Worm (Caenorhabditis elegans) whole organism, mixed stage, embryonic: ENCODE measurements around the gene magu-4.
A peak's percentile ranks its signal among the peaks of the same experiment; 100 is the strongest.

ENCODE experiments used
- blmp-1 ChIP-seq: fragments of 150-350 bp; optimal IDR thresholded peaks from 2 replicates; lab custom pipeline; 2014; ENCODE audit warnings: missing biosample characterization, missing genetic modification characterization
- ceh-39 ChIP-seq: fragments of 150-350 bp; optimal IDR thresholded peaks from 2 replicates; lab custom pipeline; 2014; ENCODE audit warnings: missing biosample characterization, missing genetic modification characterization
- ceh-43 ChIP-seq: fragments of 200-800 bp; sonication (Bioruptor generic); optimal IDR thresholded peaks from 2 replicates; lab custom pipeline; 2018; ENCODE audit warnings: mild to moderate bottlenecking, missing genetic modification characterization, moderate library complexity, missing compliant biosample characterization
- ceh-83 ChIP-seq: fragments of 200-800 bp; sonication (Bioruptor generic); optimal IDR thresholded peaks from 2 replicates; lab custom pipeline; 2018; ENCODE audit warnings: mild to moderate bottlenecking, missing genetic modification characterization, missing compliant biosample characterization
- ces-1 ChIP-seq: fragments of 150-350 bp; optimal IDR thresholded peaks from 2 replicates; lab custom pipeline; 2014; ENCODE audit warnings: missing biosample characterization, missing genetic modification reagents, missing genetic modification characterization
- elt-1 ChIP-seq: sonication (generic microtip); optimal IDR thresholded peaks from 2 replicates; lab custom pipeline; 2017; ENCODE audit warnings: missing genetic modification characterization, mild to moderate bottlenecking, missing compliant biosample characterization, antibody characterized with exemption, moderate library complexity, borderline replicate concordance; ENCODE audit not compliant: insufficient read depth
- elt-3 ChIP-seq: fragments of 150-350 bp; optimal IDR thresholded peaks from 2 replicates; lab custom pipeline; 2014; ENCODE audit warnings: missing biosample characterization, missing genetic modification characterization
- flh-1 ChIP-seq: fragments of 200-800 bp; sonication (Bioruptor generic); optimal IDR thresholded peaks from 2 replicates; lab custom pipeline; 2018; ENCODE audit warnings: mild to moderate bottlenecking, missing genetic modification characterization, moderate library complexity, missing compliant biosample characterization
- ham-2 ChIP-seq: fragments of 200-800 bp; sonication (Bioruptor generic); optimal IDR thresholded peaks from 2 replicates; lab custom pipeline; 2018; ENCODE audit warnings: mild to moderate bottlenecking, missing genetic modification characterization, missing compliant biosample characterization
- hlh-1 ChIP-seq: fragments of 150-350 bp; optimal IDR thresholded peaks from 2 replicates; lab custom pipeline; 2014; ENCODE audit warnings: missing biosample characterization, missing genetic modification reagents, missing genetic modification characterization
- lin-13 ChIP-seq: fragments of 150-350 bp; optimal IDR thresholded peaks from 2 replicates; lab custom pipeline; 2014; ENCODE audit warnings: missing biosample characterization, missing genetic modification characterization
- lsy-2 ChIP-seq: fragments of 150-350 bp; optimal IDR thresholded peaks from 2 replicates; lab custom pipeline; 2014; ENCODE audit warnings: missing biosample characterization, missing genetic modification characterization
- mab-5 ChIP-seq: fragments of 150-350 bp; optimal IDR thresholded peaks from 2 replicates; lab custom pipeline; 2014; ENCODE audit warnings: missing biosample characterization, missing genetic modification characterization
- mep-1 ChIP-seq: fragments of 150-350 bp; optimal IDR thresholded peaks from 2 replicates; lab custom pipeline; 2017; ENCODE audit warnings: missing biosample characterization, missing genetic modification reagents, missing genetic modification characterization, inconsistent platforms
- nhr-2 ChIP-seq: fragments of 150-350 bp; optimal IDR thresholded peaks from 2 replicates; lab custom pipeline; 2014; ENCODE audit warnings: missing biosample characterization, missing genetic modification characterization
- nhr-237 ChIP-seq: fragments of 150-350 bp; optimal IDR thresholded peaks from 2 replicates; lab custom pipeline; 2014; ENCODE audit warnings: missing biosample characterization, missing genetic modification characterization
- nhr-28 ChIP-seq: fragments of 150-350 bp; optimal IDR thresholded peaks from 2 replicates; lab custom pipeline; 2014; ENCODE audit warnings: missing biosample characterization, missing genetic modification characterization
- nhr-76 ChIP-seq: sonication (generic microtip); optimal IDR thresholded peaks from 2 replicates; lab custom pipeline; 2017; ENCODE audit warnings: missing biosample characterization, missing genetic modification characterization
- pha-4 ChIP-seq: fragments of 150-350 bp; optimal IDR thresholded peaks from 2 replicates; lab custom pipeline; 2018; ENCODE audit warnings: missing biosample characterization, missing genetic modification reagents, missing genetic modification characterization
- sem-2 ChIP-seq: fragments of 200-800 bp; sonication (Bioruptor generic); optimal IDR thresholded peaks from 2 replicates; lab custom pipeline; 2018; ENCODE audit warnings: mild to moderate bottlenecking, missing genetic modification characterization, missing compliant biosample characterization
- snpc-4 ChIP-seq: fragments of 150-350 bp; optimal IDR thresholded peaks from 2 replicates; lab custom pipeline; 2014; ENCODE audit warnings: missing biosample characterization, missing genetic modification characterization
- sptf-1 ChIP-seq: sonication (generic microtip); optimal IDR thresholded peaks from 2 replicates; lab custom pipeline; 2017; ENCODE audit warnings: mild to moderate bottlenecking, missing genetic modification characterization, moderate library complexity, missing compliant biosample characterization
- unc-39 ChIP-seq: fragments of 150-350 bp; optimal IDR thresholded peaks from 2 replicates; lab custom pipeline; 2014; ENCODE audit warnings: missing biosample characterization, missing genetic modification characterization
- unc-62 ChIP-seq: fragments of 150-350 bp; optimal IDR thresholded peaks from 2 replicates; lab custom pipeline; 2014; ENCODE audit warnings: missing biosample characterization, missing genetic modification reagents, missing genetic modification characterization
- zip-8 ChIP-seq: fragments of 150-350 bp; optimal IDR thresholded peaks from 2 replicates; lab custom pipeline; 2014; ENCODE audit warnings: missing biosample characterization, missing genetic modification characterization
- ztf-11 ChIP-seq: fragments of 150-350 bp; optimal IDR thresholded peaks from 2 replicates; lab custom pipeline; 2014; ENCODE audit warnings: missing biosample characterization, missing genetic modification characterization

magu-4 gene

DNA sequence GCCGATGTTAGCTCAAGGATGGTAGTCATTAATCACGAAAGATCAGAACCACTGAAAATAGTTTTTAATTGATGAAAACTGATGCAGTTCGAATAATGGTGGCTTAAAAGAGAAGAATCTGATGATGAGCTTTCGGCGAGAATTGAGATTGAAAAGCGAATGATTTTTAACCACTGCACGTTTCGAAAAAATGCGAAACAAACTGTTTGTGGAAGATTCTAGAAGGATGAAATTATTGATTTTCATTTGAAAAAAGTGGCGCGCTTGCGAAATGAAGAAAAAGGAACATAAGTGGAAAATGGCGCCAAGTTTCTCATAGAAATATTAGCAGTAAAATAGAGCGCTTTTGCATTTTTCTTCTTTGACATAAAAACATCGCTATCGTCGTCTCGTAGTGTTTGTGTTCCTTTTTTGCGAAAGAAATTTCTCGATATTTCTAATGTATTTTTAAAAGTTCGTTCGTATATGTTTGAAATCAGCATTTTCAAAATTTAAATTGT, 14.6 kb upstream of the magu-4 start, which contains the start of gene uba-1:
Gene uba-1 (minus strand): TSS at position 51 of the 500 bp plus-strand sequence.
- TF ChIP-seq nhr-237 (tag; lab: Kevin White, UChicago), result no peak
- TF ChIP-seq unc-39 (tag; lab: Kevin White, UChicago), result no peak
- TF ChIP-seq elt-3, result no peak
- TF ChIP-seq zip-8, result no peak

DNA sequence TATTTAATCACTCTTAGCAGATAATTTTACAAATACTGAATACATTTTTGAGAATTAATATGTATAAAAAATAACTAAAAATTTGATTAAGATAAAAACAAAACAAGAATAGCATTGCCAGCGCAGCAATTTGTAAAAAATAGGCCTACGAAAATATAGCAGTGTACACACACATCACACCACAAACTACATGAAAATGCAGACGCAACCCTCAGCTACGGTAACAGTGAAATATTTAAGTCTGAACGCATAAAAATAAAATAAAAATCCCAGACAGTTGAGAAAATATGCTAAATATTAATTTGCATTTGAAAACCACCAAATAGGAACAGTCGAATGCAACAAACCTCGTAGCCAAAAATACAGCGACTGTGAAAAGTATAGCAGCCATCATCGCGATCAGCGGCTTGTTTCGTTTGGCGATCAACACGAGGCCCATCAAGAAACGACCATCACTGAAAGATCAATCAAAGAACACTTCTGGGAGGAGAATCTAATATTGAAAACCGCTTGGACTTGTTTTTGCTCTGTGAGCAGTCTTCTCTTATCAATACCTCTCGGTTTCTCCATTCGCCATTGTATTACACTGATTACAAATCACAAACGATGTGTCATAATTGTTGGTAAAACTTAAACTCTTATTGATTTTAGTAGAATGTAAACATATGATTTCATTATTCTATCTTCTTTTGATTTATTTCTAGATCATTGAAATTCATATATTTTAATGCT, 10.9 kb upstream of the magu-4 start, which contains the start of gene pyp-1:
Gene pyp-1 (minus strand): TSS at position 439 of the 732 bp plus-strand sequence.
- TF ChIP-seq lin-13 (tag; lab: Kevin White, UChicago), result no peak
- peak; percentile 54 for TF ChIP-seq lsy-2 (tag; lab: Kevin White, UChicago)
- no peak for TF ChIP-seq nhr-237 (tag; lab: Kevin White, UChicago)

DNA sequence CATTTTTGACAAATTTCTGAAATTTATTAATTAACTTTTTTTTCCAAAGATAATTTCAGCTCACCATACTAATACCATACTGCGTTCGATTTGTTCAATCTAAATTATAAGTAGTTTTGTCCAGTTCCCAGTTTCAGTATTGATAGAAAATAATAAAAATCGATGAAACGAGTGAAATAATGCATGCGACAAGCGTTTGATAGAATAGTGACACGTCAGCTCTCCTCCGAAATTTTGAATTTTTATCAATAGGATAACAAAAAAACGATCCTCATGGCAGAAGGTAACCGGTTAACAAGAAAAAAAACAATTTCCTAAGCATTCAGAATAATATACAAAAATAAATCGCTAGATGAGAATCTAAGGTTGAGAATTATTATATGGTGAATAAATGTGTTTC, 7.8 kb upstream of the magu-4 start, which contains the start of gene C47E12.3:
Gene C47E12.3 (minus strand): TSS at position 101 of the 400 bp plus-strand sequence.
- TF ChIP-seq pha-4 (tag; lab: Kevin White, UChicago) (no peak), nhr-2 (tag; lab: Kevin White, UChicago) (no peak), mab-5 (tag; lab: Kevin White, UChicago) (no peak), lin-13 (tag; lab: Kevin White, UChicago) (no peak), snpc-4 (no peak), unc-62 (GFP tag; lab: Kevin White, UChicago) (no peak), hlh-1 (tag; lab: Kevin White, UChicago) (no peak), ceh-39 (tag; lab: Kevin White, UChicago) (no peak), flh-1 (GFP tag; lab: Kevin White, UChicago) (no peak)

DNA sequence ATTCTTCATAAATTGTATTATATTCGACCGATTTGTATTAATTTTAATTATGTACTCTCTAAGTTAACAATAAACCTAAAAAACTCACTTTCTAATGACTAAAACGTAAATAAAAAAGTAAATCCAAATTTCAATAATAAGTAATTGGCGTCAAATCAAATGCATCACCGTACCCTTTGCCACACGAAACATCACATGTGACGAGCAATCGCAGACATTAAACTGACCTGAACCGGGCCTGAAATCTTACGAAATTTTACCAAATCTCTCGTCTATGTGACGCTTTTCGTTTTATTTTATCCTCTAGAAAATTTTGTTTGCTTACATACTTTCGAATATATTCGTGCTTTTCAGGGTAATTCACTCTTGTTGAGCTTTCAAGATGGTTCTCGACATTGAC, 6.2 kb upstream of the magu-4 start, which contains the start of the genes C47E12.2 and sars-1:
Gene C47E12.2 (minus strand): TSS at position 131 of the 400 bp plus-strand sequence.
Gene sars-1 (plus strand): TSS at position 355 of the 400 bp plus-strand sequence.
- TF ChIP-seq sem-2 (no peak), lsy-2 (tag; lab: Kevin White, UChicago) (peak; percentile 90)

DNA sequence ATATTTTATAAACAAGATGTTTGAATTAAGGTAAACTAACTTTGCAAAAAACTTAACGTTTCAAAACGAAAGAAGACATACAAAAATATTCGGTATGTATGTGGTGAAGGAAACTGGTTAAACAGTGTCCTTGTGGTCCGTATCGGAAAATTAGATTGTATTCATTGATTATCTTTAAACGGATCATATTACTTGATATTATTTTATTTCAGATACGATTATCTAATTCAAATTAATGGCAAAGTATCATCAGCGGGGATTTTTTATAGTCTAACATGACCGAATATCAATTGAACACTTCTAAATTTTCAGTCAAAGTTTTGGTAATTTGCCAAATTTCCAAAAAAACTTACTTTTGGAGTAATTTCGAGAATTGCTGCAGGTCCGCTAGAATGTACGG, 2.8 kb upstream of the magu-4 start, which contains the start of gene C47E12.13:
Gene C47E12.13 (minus strand): TSS at position 101 of the 400 bp plus-strand sequence.
- no peak for TF ChIP-seq blmp-1 (tag; lab: Kevin White, UChicago)
- no peak for TF ChIP-seq elt-3
- no peak for TF ChIP-seq mep-1
- TF ChIP-seq ces-1 (GFP tag; lab: Kevin White, UChicago), result no peak
- TF ChIP-seq ceh-39 (tag; lab: Kevin White, UChicago), result no peak
- TF ChIP-seq ceh-83 (GFP tag; lab: Kevin White, UChicago), result no peak
- no peak for TF ChIP-seq sptf-1 (tag; lab: Kevin White, UChicago)
- no peak for TF ChIP-seq nhr-76 (tag; lab: Kevin White, UChicago)
- no peak for TF ChIP-seq elt-1
- no peak for TF ChIP-seq nhr-2 (tag; lab: Kevin White, UChicago)
- no peak for TF ChIP-seq ceh-43
- TF ChIP-seq sem-2, result no peak
- no peak for TF ChIP-seq ham-2

DNA sequence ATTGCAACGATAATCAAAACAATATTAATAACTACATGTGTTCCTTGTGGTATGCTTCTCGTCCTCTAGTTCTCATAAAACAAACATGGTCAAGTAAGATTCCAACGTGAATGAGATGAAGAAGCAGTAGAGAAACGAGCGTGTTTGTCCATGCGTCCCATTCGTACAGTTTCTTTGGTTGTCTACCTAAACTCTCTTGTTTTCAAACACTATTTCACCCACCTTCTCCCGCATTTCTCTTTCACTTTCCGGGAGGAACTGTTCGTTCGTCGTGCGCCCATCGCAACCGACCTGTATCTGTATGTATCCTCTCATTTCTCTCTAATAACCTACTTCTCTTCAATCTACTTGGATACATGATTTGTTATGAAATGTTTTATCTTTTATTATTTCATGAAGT, 1.8 kb upstream of the magu-4 start:
- no peak for TF ChIP-seq ztf-11 (tag; lab: Kevin White, UChicago)
- TF ChIP-seq blmp-1 (tag; lab: Kevin White, UChicago), result peak; percentile 82
- TF ChIP-seq nhr-237 (tag; lab: Kevin White, UChicago), result peak; percentile 15
- no peak for TF ChIP-seq nhr-28
- peak; percentile 57 for TF ChIP-seq pha-4 (tag; lab: Kevin White, UChicago)
- TF ChIP-seq, all 35 proteins: peak for 3

DNA sequence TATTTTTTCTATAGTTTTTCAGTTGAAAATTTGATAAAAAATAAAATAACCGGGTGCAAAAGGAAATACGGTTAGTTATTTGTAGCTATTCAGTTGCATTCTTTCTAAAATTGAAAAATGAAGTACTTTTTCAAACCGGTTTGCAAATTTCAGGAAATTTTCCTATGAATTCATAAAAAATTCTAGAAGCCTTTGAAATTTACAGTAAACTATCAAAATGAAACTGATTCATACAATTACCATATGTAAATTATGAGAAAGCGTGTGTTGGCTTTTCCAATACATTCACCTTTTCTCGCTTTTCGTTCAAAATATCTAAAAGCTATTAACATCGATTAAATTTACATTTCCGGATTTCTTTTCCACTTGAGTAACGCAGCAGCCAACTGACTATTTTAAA, 7.4 kb downstream of the magu-4 start, which contains the start of gene ent-7:
Gene ent-7 (plus strand): TSS at position 301 of the 400 bp plus-strand sequence.
- TF ChIP-seq ztf-11 (tag; lab: Kevin White, UChicago) (no peak), mab-5 (tag; lab: Kevin White, UChicago) (no peak), nhr-237 (tag; lab: Kevin White, UChicago) (no peak), ceh-83 (GFP tag; lab: Kevin White, UChicago) (no peak), mep-1 (no peak), snpc-4 (no peak), zip-8 (no peak), lsy-2 (tag; lab: Kevin White, UChicago) (no peak), elt-3 (no peak), unc-39 (tag; lab: Kevin White, UChicago) (no peak), ceh-43 (no peak)
- TF ChIP-seq, all 35 proteins: peak for 0
